Worm (Caenorhabditis elegans): ENCODE measurements around the gene clec-54.

The clec-54 gene

DNA sequence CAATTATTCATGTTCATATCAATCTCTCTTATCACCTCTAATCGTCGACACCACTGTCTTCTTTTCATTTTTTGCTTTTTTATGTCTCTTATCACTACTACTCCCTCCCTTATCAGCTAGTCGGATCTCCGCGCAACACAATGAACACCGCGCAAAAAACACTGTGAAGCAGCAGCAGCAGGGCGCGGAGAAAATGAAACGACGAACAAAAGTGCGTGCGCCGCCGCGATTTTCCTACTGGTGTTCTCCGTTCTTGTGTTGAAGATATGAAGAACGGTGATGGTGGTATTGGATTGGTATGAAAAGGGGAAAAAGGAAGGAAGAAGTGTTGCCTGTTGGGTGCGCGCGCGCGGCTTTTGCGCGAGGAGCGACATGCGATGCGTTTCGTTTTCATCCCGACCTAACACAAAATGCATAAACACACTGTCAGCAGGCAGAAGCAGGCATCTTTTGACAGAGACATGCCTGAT is 29.1 kb downstream of the clec-54 start (continued):
- TF ChIP-seq Y5F2A.4 (GFP tag; optimal IDR thresholded peaks at IDR 0.05), result no peak
- TF ChIP-seq lin-38 (GFP tag; IDR thresholded peaks at IDR 0.05), result no peak
- TF ChIP-seq lin-13 (GFP tag; optimal IDR thresholded peaks at IDR 0.05), result no peak
- no peak for TF ChIP-seq ces-1 (GFP tag; optimal IDR thresholded peaks at IDR 0.05)
- peak; percentile 65 for TF ChIP-seq dve-1 (tag; optimal IDR thresholded peaks at IDR 0.05; ENCODE audit: insufficient read depth)
- TF ChIP-seq daf-12 (tag; optimal IDR thresholded peaks at IDR 0.05), result no peak
- no peak for TF ChIP-seq ama-1 (optimal IDR thresholded peaks at IDR 0.05)
- no peak for TF ChIP-seq T26A8.4 (GFP tag; IDR thresholded peaks at IDR 0.05)
- TF ChIP-seq lir-3 (tag; optimal IDR thresholded peaks at IDR 0.05), result no peak
- TF ChIP-seq hlh-11 (tag; optimal IDR thresholded peaks at IDR 0.05), result peak; percentile 86
- no peak for TF ChIP-seq ZK546.5 (tag; optimal IDR thresholded peaks at IDR 0.05)
- TF ChIP-seq unc-130 (GFP tag; optimal IDR thresholded peaks at IDR 0.05), result no peak
- no peak for TF ChIP-seq ceh-20 (GFP tag; IDR thresholded peaks at IDR 0.05)
- no peak for TF ChIP-seq snpc-1.2 (GFP tag; IDR thresholded peaks at IDR 0.05)
- TF ChIP-seq Y48G9A.11 (GFP tag; IDR thresholded peaks at IDR 0.05), result no peak
- TF ChIP-seq hmg-1.1 (GFP tag; IDR thresholded peaks at IDR 0.05), result no peak
- TF ChIP-seq set-16 (GFP tag; IDR thresholded peaks at IDR 0.05), result peak; percentile 20; the same call in 1 of the 2 replicates
- TF ChIP-seq arid-1 (GFP tag; conservative IDR thresholded peaks at IDR 0.05), result no peak
- no peak for TF ChIP-seq vab-7 (GFP tag; IDR thresholded peaks at IDR 0.05)
- peak; percentile 69 for TF ChIP-seq spr-1 (tag; optimal IDR thresholded peaks at IDR 0.05)
- peak; percentile 92 for TF ChIP-seq mxl-3 (GFP tag; optimal IDR thresholded peaks at IDR 0.05)
- no peak for TF ChIP-seq madf-9 (GFP tag; conservative IDR thresholded peaks at IDR 0.05)
- TF ChIP-seq aha-1 (tag), result peak; percentile 81
- no peak for TF ChIP-seq jun-1 (tag; optimal IDR thresholded peaks at IDR 0.05)
- peak; percentile 52 to 56 for TF ChIP-seq mdl-1 (tag; optimal IDR thresholded peaks at IDR 0.05)
- no peak for TF ChIP-seq T20F7.1 (GFP tag; optimal IDR thresholded peaks at IDR 0.05)
- peak; percentile 62 for TF ChIP-seq cey-2 (tag; optimal IDR thresholded peaks at IDR 0.05; ENCODE audit: borderline replicate concordance, insufficient read depth)
- TF ChIP-seq zag-1 (tag; optimal IDR thresholded peaks at IDR 0.05), result no peak
- peak; percentile 75 for TF ChIP-seq dmd-6 (GFP tag; IDR thresholded peaks at IDR 0.05)
- TF ChIP-seq lim-7 (GFP tag; IDR thresholded peaks at IDR 0.05), result no peak
- TF ChIP-seq nhr-28 (tag; optimal IDR thresholded peaks at IDR 0.05), result peak; percentile 84
- peak in 1 of 2 experiments; percentile 66 for TF ChIP-seq unc-62 (GFP tag; optimal IDR thresholded peaks at IDR 0.05 in 1 of 2)
- TF ChIP-seq unc-62 (tag; optimal IDR thresholded peaks at IDR 0.05), result no peak
- no peak for TF ChIP-seq daf-19 (GFP tag; conservative IDR thresholded peaks at IDR 0.05)
- no peak for TF ChIP-seq ceh-82 (tag; optimal IDR thresholded peaks at IDR 0.05)
- TF ChIP-seq Y105C5A.15 (GFP tag; IDR thresholded peaks at IDR 0.05), result no peak
- no peak for TF ChIP-seq sdz-12 (GFP tag; optimal IDR thresholded peaks at IDR 0.05)
- TF ChIP-seq lin-1 (GFP tag; IDR thresholded peaks at IDR 0.05), result peak; percentile 28; the same call in 1 of the 2 replicates
- peak; percentile 34 for TF ChIP-seq mes-2 (tag; optimal IDR thresholded peaks at IDR 0.05; ENCODE audit: poor library complexity, severe bottlenecking)
- TF ChIP-seq F26F4.8 (GFP tag; conservative IDR thresholded peaks at IDR 0.05), result no peak
- no peak for TF ChIP-seq attf-4 (tag; optimal IDR thresholded peaks at IDR 0.05)
- TF ChIP-seq tra-1 (GFP tag; IDR thresholded peaks at IDR 0.05), result peak; percentile 72; the same call in 1 of the 2 replicates
- TF ChIP-seq pqm-1 (tag; optimal IDR thresholded peaks at IDR 0.05), result peak; percentile 77
- TF ChIP-seq lsy-2 (tag; optimal IDR thresholded peaks at IDR 0.05), result no peak
- TF ChIP-seq ztf-11 (tag; optimal IDR thresholded peaks at IDR 0.05), result no peak
- no peak for TF ChIP-seq duxl-1 (tag; optimal IDR thresholded peaks at IDR 0.05; ENCODE audit: poor library complexity)
- TF ChIP-seq nhr-77 (tag; optimal IDR thresholded peaks at IDR 0.05), result no peak
- no peak for TF ChIP-seq F49E8.2 (tag; optimal IDR thresholded peaks at IDR 0.05; ENCODE audit: borderline replicate concordance)
- TF ChIP-seq lin-15B (tag; optimal IDR thresholded peaks at IDR 0.05), result no peak
- TF ChIP-seq hlh-30 (tag; optimal IDR thresholded peaks at IDR 0.05; ENCODE audit: insufficient read depth), result peak; percentile 76
- TF ChIP-seq ctbp-1 (GFP tag; IDR thresholded peaks at IDR 0.05), result no peak

All from whole organism, L4 larva.